Worm (Caenorhabditis elegans) whole organism, late embryonic: ENCODE results near the gene T05A8.11.

Experiments used
- C38D4.7 ChIP-seq: fragments of 200-800 bp; sonication (Bioruptor generic); optimal IDR thresholded peaks from 2 replicates; lab custom pipeline; 2018; ENCODE audit warnings: mild to moderate bottlenecking, missing genetic modification characterization, moderate library complexity, missing compliant biosample characterization
- F13H6.1 ChIP-seq: sonication (generic microtip); optimal IDR thresholded peaks from 2 replicates; lab custom pipeline; 2016; ENCODE audit warnings: missing genetic modification characterization, missing compliant biosample characterization
- K02D7.2 ChIP-seq: sonication (generic microtip); optimal IDR thresholded peaks from 2 replicates; lab custom pipeline; 2017; ENCODE audit warnings: mild to moderate bottlenecking, missing genetic modification characterization, missing compliant biosample characterization
- T23F11.4 ChIP-seq: fragments of 200-800 bp; sonication (Bioruptor generic); optimal IDR thresholded peaks from 2 replicates; lab custom pipeline; 2018; ENCODE audit warnings: mild to moderate bottlenecking, missing genetic modification characterization, missing compliant biosample characterization
- Y22D7AL.16 ChIP-seq: sonication (generic microtip); optimal IDR thresholded peaks from 2 replicates; lab custom pipeline; 2016; ENCODE audit warnings: missing genetic modification characterization, missing compliant biosample characterization
- ahr-1 ChIP-seq: sonication (generic microtip); optimal IDR thresholded peaks from 2 replicates; lab custom pipeline; 2016; ENCODE audit warnings: missing genetic modification characterization, missing compliant biosample characterization
- ama-1 ChIP-seq: fragments of 150-350 bp; optimal IDR thresholded peaks from 2 replicates; lab custom pipeline; 2014
- ceh-14 ChIP-seq: sonication (generic microtip); optimal IDR thresholded peaks from 2 replicates; lab custom pipeline; 2016; ENCODE audit warnings: missing genotype, missing genetic modification characterization, missing compliant biosample characterization
- ceh-18 ChIP-seq: sonication (generic microtip); optimal IDR thresholded peaks from 2 replicates; lab custom pipeline; 2016; ENCODE audit warnings: missing genetic modification characterization, missing compliant biosample characterization
- ceh-19 ChIP-seq: fragments of 200-800 bp; sonication (Bioruptor generic); optimal IDR thresholded peaks from 2 replicates; lab custom pipeline; 2018; ENCODE audit warnings: mild to moderate bottlenecking, missing genetic modification characterization, missing compliant biosample characterization
- ceh-2 ChIP-seq: sonication (generic microtip); optimal IDR thresholded peaks from 2 replicates; lab custom pipeline; 2016; ENCODE audit warnings: missing genotype, missing genetic modification characterization, missing compliant biosample characterization
- ceh-22 ChIP-seq: sonication (generic microtip); optimal IDR thresholded peaks from 2 replicates; lab custom pipeline; 2017; ENCODE audit warnings: missing biosample characterization, missing genetic modification characterization
- ceh-24 ChIP-seq: sonication (generic microtip); optimal IDR thresholded peaks from 2 replicates; lab custom pipeline; 2016; ENCODE audit warnings: mild to moderate bottlenecking, missing genetic modification characterization, missing compliant biosample characterization
- ceh-45 ChIP-seq: fragments of 200-800 bp; sonication (Bioruptor generic); IDR thresholded peaks from 2 replicates; pipeline ENCODE4 v1.3.6; 2022; ENCODE audit warnings: missing genetic modification reagents, missing genetic modification characterization, missing compliant biosample characterization
- ceh-48 ChIP-seq: sonication (generic microtip); optimal IDR thresholded peaks from 2 replicates; lab custom pipeline; 2016; ENCODE audit warnings: missing genetic modification characterization, inconsistent platforms, missing compliant biosample characterization
- ceh-6 ChIP-seq: fragments of 200-800 bp; sonication (Bioruptor generic); optimal IDR thresholded peaks from 2 replicates; lab custom pipeline; 2018; ENCODE audit warnings: mild to moderate bottlenecking, missing genetic modification characterization, missing compliant biosample characterization
- ceh-9 ChIP-seq: sonication (generic microtip); optimal IDR thresholded peaks from 2 replicates; lab custom pipeline; 2016; ENCODE audit warnings: mild to moderate bottlenecking, missing genetic modification characterization, inconsistent platforms, missing compliant biosample characterization
- dve-1 ChIP-seq: sonication (generic microtip); optimal IDR thresholded peaks from 2 replicates; lab custom pipeline; 2017; ENCODE audit warnings: antibody characterized with exemption, mild to moderate bottlenecking, missing genetic modification characterization, missing compliant biosample characterization
- elt-2 ChIP-seq: sonication (generic microtip); optimal IDR thresholded peaks from 2 replicates; lab custom pipeline; 2016; ENCODE audit warnings: missing genetic modification reagents, missing genetic modification characterization, missing compliant biosample characterization
- elt-4 ChIP-seq: sonication (generic microtip); optimal IDR thresholded peaks from 2 replicates; lab custom pipeline; 2016; ENCODE audit warnings: missing genetic modification characterization, missing compliant biosample characterization
- ets-4 ChIP-seq: sonication (generic microtip); optimal IDR thresholded peaks from 2 replicates; lab custom pipeline; 2016; ENCODE audit warnings: missing genetic modification characterization, missing compliant biosample characterization
- eyg-1 ChIP-seq: sonication (generic microtip); optimal IDR thresholded peaks from 2 replicates; lab custom pipeline; 2016; ENCODE audit warnings: missing genotype, missing genetic modification characterization, missing compliant biosample characterization
- gmeb-2 ChIP-seq: sonication (generic microtip); optimal IDR thresholded peaks from 2 replicates; lab custom pipeline; 2016; ENCODE audit warnings: missing genetic modification characterization, inconsistent platforms, missing compliant biosample characterization
- hlh-15 ChIP-seq: sonication (generic microtip); optimal IDR thresholded peaks from 2 replicates; lab custom pipeline; 2016; ENCODE audit warnings: missing genetic modification characterization, missing compliant biosample characterization
- hlh-30 ChIP-seq: sonication (generic microtip); optimal IDR thresholded peaks from 2 replicates; lab custom pipeline; 2017; ENCODE audit warnings: antibody characterized with exemption, missing genetic modification characterization, missing compliant biosample characterization; ENCODE audit not compliant: insufficient read depth
- hlh-6 ChIP-seq: sonication (generic microtip); optimal IDR thresholded peaks from 2 replicates; lab custom pipeline; 2016; ENCODE audit warnings: missing genotype, missing genetic modification characterization, missing compliant biosample characterization
- hlh-8 ChIP-seq: sonication (generic microtip); optimal IDR thresholded peaks from 2 replicates; lab custom pipeline; 2016; ENCODE audit warnings: missing genotype, missing genetic modification characterization, missing compliant biosample characterization
- lin-11 ChIP-seq: fragments of 200-800 bp; sonication (Bioruptor generic); optimal IDR thresholded peaks from 2 replicates; lab custom pipeline; 2018; ENCODE audit warnings: mild to moderate bottlenecking, missing genetic modification characterization, missing compliant biosample characterization
- madf-2 ChIP-seq: sonication (generic microtip); optimal IDR thresholded peaks from 2 replicates; lab custom pipeline; 2017; ENCODE audit warnings: missing genetic modification characterization, missing compliant biosample characterization
- mec-3 ChIP-seq: sonication (generic microtip); optimal IDR thresholded peaks from 2 replicates; lab custom pipeline; 2016; ENCODE audit warnings: borderline replicate concordance, missing genetic modification characterization, missing compliant biosample characterization
- nfya-1 ChIP-seq: sonication (generic microtip); optimal IDR thresholded peaks from 2 replicates; lab custom pipeline; 2017; ENCODE audit warnings: missing genetic modification characterization, mild to moderate bottlenecking, missing compliant biosample characterization, antibody characterized with exemption, moderate library complexity
- npax-4 ChIP-seq: sonication (generic microtip); optimal IDR thresholded peaks from 2 replicates; lab custom pipeline; 2016; ENCODE audit warnings: missing genetic modification characterization, missing compliant biosample characterization
- odd-2 ChIP-seq: sonication (generic microtip); optimal IDR thresholded peaks from 2 replicates; lab custom pipeline; 2017; ENCODE audit warnings: antibody characterized with exemption, mild to moderate bottlenecking, missing genetic modification characterization, missing compliant biosample characterization
- pag-3 ChIP-seq: sonication (generic microtip); optimal IDR thresholded peaks from 2 replicates; lab custom pipeline; 2016; ENCODE audit warnings: missing compliant biosample characterization, missing genetic modification characterization, borderline replicate concordance
- pat-9 ChIP-seq: fragments of 200-800 bp; sonication (Bioruptor generic); optimal IDR thresholded peaks from 2 replicates; lab custom pipeline; 2018; ENCODE audit warnings: mild to moderate bottlenecking, missing genetic modification characterization, moderate library complexity, missing compliant biosample characterization
- pha-4 ChIP-seq: fragments of 150-350 bp; optimal IDR thresholded peaks from 2 replicates; lab custom pipeline; 2018; ENCODE audit warnings: missing biosample characterization, missing genetic modification reagents, missing genetic modification characterization
- pros-1 ChIP-seq: fragments of 150-350 bp; optimal IDR thresholded peaks from 2 replicates; lab custom pipeline; 2014; ENCODE audit warnings: missing biosample characterization, missing genetic modification reagents, missing genetic modification characterization
- rnt-1 ChIP-seq: sonication (generic microtip); optimal IDR thresholded peaks from 2 replicates; lab custom pipeline; 2016; ENCODE audit warnings: missing genetic modification characterization, missing compliant biosample characterization
- sdc-2 ChIP-seq: sonication (generic microtip); optimal IDR thresholded peaks from 2 replicates; lab custom pipeline; 2016; ENCODE audit warnings: missing genotype, missing genetic modification characterization, missing compliant biosample characterization
- ttx-3 ChIP-seq: sonication (generic microtip); optimal IDR thresholded peaks from 2 replicates; lab custom pipeline; 2016; ENCODE audit warnings: missing genetic modification reagents, missing genetic modification characterization, missing compliant biosample characterization
- unc-3 ChIP-seq, 2 experiments: fragments of 200-800 bp in 1 of 2; sonication (Bioruptor generic) in 1 of 2; sonication (generic microtip) in 1 of 2; conservative IDR thresholded peaks in 1 of 2; optimal IDR thresholded peaks in 1 of 2; 2 replicates each; pipeline versions ENCODE4 v1.3.6 to Lab custom; 2016 to 2022; ENCODE audit warnings: missing compliant biosample characterization in 2 of 2, missing genetic modification characterization in 2 of 2, missing genetic modification reagents in 1 of 2
- unc-42 ChIP-seq: sonication (generic microtip); optimal IDR thresholded peaks from 2 replicates; lab custom pipeline; 2016; ENCODE audit warnings: missing genotype, missing genetic modification characterization, missing compliant biosample characterization
- unc-55 ChIP-seq: sonication (generic microtip); optimal IDR thresholded peaks from 2 replicates; lab custom pipeline; 2017; ENCODE audit warnings: missing biosample characterization, missing genetic modification reagents, missing genetic modification characterization
- unc-86 ChIP-seq: sonication (generic microtip); optimal IDR thresholded peaks from 2 replicates; lab custom pipeline; 2016; ENCODE audit warnings: missing genetic modification characterization, missing compliant biosample characterization
- ztf-16 ChIP-seq: sonication (generic microtip); optimal IDR thresholded peaks from 2 replicates; lab custom pipeline; 2017; ENCODE audit warnings: missing genetic modification characterization, missing compliant biosample characterization

Gene T05A8.11

ce11 chrII:2752536-2752935 is 27.1 kb upstream of the T05A8.11 start, which contains the start of gene F29A7.6 (continued):
- TF ChIP-seq ceh-45 (GFP tag; lab: Robert Waterston, UW): no peak
- TF ChIP-seq ttx-3 (tag; lab: Kevin White, UChicago): no peak
- TF ChIP-seq unc-3 (GFP tag; conservative IDR thresholded peaks at IDR 0.05; lab: Robert Waterston, UW): no peak
- no peak for TF ChIP-seq unc-3 (tag; optimal IDR thresholded peaks at IDR 0.05; lab: Kevin White, UChicago)
- no peak for TF ChIP-seq lin-11 (tag; lab: Kevin White, UChicago)
- TF ChIP-seq F13H6.1: peak; percentile 2
- TF ChIP-seq ceh-19 (GFP tag; lab: Kevin White, UChicago): no peak
- TF ChIP-seq pat-9 (tag; lab: Kevin White, UChicago): no peak
- peak; percentile 68 for TF ChIP-seq ets-4 (tag; lab: Kevin White, UChicago)
- no peak for TF ChIP-seq elt-4 (tag; lab: Kevin White, UChicago)
- TF ChIP-seq eyg-1 (tag; lab: Kevin White, UChicago): peak; percentile 4
- TF ChIP-seq ceh-22 (tag; lab: Kevin White, UChicago): no peak
- TF ChIP-seq ztf-16: no peak
- TF ChIP-seq unc-42 (tag; lab: Kevin White, UChicago): peak; percentile 81
- TF ChIP-seq ama-1 (lab: Kevin White, UChicago): no peak
- no peak for TF ChIP-seq odd-2 (tag; lab: Kevin White, UChicago)
- no peak for TF ChIP-seq npax-4 (tag; lab: Kevin White, UChicago)
- no peak for TF ChIP-seq ceh-48
- TF ChIP-seq K02D7.2: no peak
- TF ChIP-seq hlh-30: no peak
- no peak for TF ChIP-seq ahr-1 (tag; lab: Kevin White, UChicago)
- no peak for TF ChIP-seq hlh-15
- no peak for TF ChIP-seq ceh-6
- TF ChIP-seq, all 69 proteins: peak for 17

- TF ChIP-seq dve-1 (tag; lab: Kevin White, UChicago): no peak
- TF ChIP-seq unc-55 (GFP tag; lab: Kevin White, UChicago): no peak
- TF ChIP-seq hlh-8 (tag; lab: Kevin White, UChicago): no peak
- TF ChIP-seq pag-3 (tag; lab: Kevin White, UChicago): no peak
- TF ChIP-seq madf-2 (tag; lab: Kevin White, UChicago): no peak
- no peak for TF ChIP-seq ceh-24 (tag; lab: Kevin White, UChicago)
- no peak for TF ChIP-seq gmeb-2 (tag; lab: Kevin White, UChicago)
- TF ChIP-seq ahr-1 (tag; lab: Kevin White, UChicago): no peak
- TF ChIP-seq ceh-6: no peak
- TF ChIP-seq ceh-2: no peak
- TF ChIP-seq rnt-1 (tag; lab: Kevin White, UChicago): no peak
- TF ChIP-seq sdc-2 (tag; lab: Kevin White, UChicago): no peak
- no peak for TF ChIP-seq ceh-18 (tag; lab: Kevin White, UChicago)
- TF ChIP-seq odd-2 (tag; lab: Kevin White, UChicago): no peak
Measured at ce11 chrII:2751278-2751677, 25.8 kb upstream of the T05A8.11 start.

ce11 chrII:2749595-2750048 is 24.2 kb upstream of the T05A8.11 start, which contains the start of gene F29A7.4:
Gene F29A7.4, plus strand, starts transcription at chrII:2749998.
- TF ChIP-seq elt-2 (tag; lab: Kevin White, UChicago) (peak; percentile 66), hlh-6 (tag; lab: Kevin White, UChicago) (no peak)

- TF ChIP-seq T23F11.4 (GFP tag; lab: Kevin White, UChicago) (no peak), ceh-45 (GFP tag; lab: Robert Waterston, UW) (no peak), ceh-2 (no peak), nfya-1 (tag; lab: Kevin White, UChicago) (peak; percentile 44), gmeb-2 (tag; lab: Kevin White, UChicago) (no peak), pros-1 (no peak), C38D4.7 (GFP tag; lab: Kevin White, UChicago) (no peak), pha-4 (tag; lab: Kevin White, UChicago) (no peak), pat-9 (tag; lab: Kevin White, UChicago) (no peak), Y22D7AL.16 (tag; lab: Kevin White, UChicago) (no peak), lin-11 (tag; lab: Kevin White, UChicago) (no peak), ceh-24 (tag; lab: Kevin White, UChicago) (no peak), unc-86 (tag; lab: Kevin White, UChicago) (no peak), elt-4 (tag; lab: Kevin White, UChicago) (no peak), pag-3 (tag; lab: Kevin White, UChicago) (peak; percentile 20), unc-55 (GFP tag; lab: Kevin White, UChicago) (no peak), hlh-6 (tag; lab: Kevin White, UChicago) (no peak), ceh-9 (tag; lab: Kevin White, UChicago) (no peak), ceh-14 (tag; lab: Kevin White, UChicago) (peak; percentile 47), mec-3 (no peak)
Measured at ce11 chrII:2747956-2748621, 22.6 kb upstream of the T05A8.11 start.
